Fruit fly (Drosophila melanogaster): ENCODE results near the gene CG14253.

DNA sequence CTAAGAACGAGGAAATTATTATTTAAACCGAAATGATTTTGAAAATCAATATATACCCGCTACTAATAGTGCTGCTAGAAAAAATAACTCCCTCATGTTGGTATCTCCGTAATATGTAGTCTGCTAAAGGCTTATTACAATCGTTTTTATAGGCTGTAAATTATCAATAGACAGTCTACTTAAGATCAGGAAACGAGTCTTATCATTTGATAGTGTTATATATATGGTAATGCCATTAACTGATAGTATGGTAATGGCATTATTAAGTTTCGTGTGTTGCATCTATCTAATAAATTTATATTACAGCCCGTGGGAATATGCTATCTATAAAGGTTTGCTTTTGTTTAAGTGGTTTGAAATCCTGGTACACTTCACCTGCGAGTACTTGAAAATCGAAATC lies 39.8 kb downstream of the CG14253 start, which contains the start of gene CG17192:
- TF ChIP-seq tj (GFP tag; optimal IDR thresholded peaks at IDR 0.05) (no peak), Hr96 (GFP tag; optimal IDR thresholded peaks at IDR 0.05) (no peak), cic (GFP tag; optimal IDR thresholded peaks at IDR 0.05) (no peak), pad (GFP tag; optimal IDR thresholded peaks at IDR 0.05) (no peak), CG7101 (tag; optimal IDR thresholded peaks at IDR 0.05) (no peak), CG33017 (tag; optimal IDR thresholded peaks at IDR 0.05) (no peak), Clk (GFP tag; optimal IDR thresholded peaks at IDR 0.05) (no peak), cnc (optimal IDR thresholded peaks at IDR 0.05) (no peak), kay (GFP tag; ENCODE audit: borderline replicate concordance) (no peak), Mnt (GFP tag; optimal IDR thresholded peaks at IDR 0.05) (no peak), CG12768 (GFP tag; optimal IDR thresholded peaks at IDR 0.05) (no peak), ovo (GFP tag; optimal IDR thresholded peaks at IDR 0.05) (no peak)

Measured in whole organism, adult.